Fruit fly (Drosophila melanogaster) whole organism, larva: ENCODE results near the gene mnd.

Source experiments
- noc ChIP-seq: fragments of 200-800 bp; sonication (Bioruptor generic); optimal IDR thresholded peaks from 3 replicates; lab custom pipeline; 2019; ENCODE audit warnings: missing biosample characterization, mild to moderate bottlenecking, missing genetic modification characterization, moderate library complexity

The mnd gene

dm6 chr3L:14967691-14968538 is 17.0 kb upstream of the mnd start:
- no peak for TF ChIP-seq noc

dm6 chr3L:14968553-14968952 is 16.3 kb upstream of the mnd start:
- no peak for TF ChIP-seq noc

dm6 chr3L:14969171-14969570 is 15.7 kb upstream of the mnd start, which contains the start of gene Tom:
TSS of gene Tom (plus strand) at chr3L:14969344.
- TF ChIP-seq noc = no peak

dm6 chr3L:14970213-14970612 is 14.7 kb upstream of the mnd start:
- no peak for TF ChIP-seq noc

- no peak for TF ChIP-seq noc
These were observed 12.8 kb upstream of the mnd start for dm6 chr3L:14971893-14972624.

- TF ChIP-seq noc = no peak
These were observed 12.2 kb upstream of the mnd start, which contains the start of gene Brd for dm6 chr3L:14972625-14973250. TSS of gene Brd (plus strand) at chr3L:14972667.

dm6 chr3L:14973251-14973625 is 11.7 kb upstream of the mnd start:
- no peak for TF ChIP-seq noc

- no peak for TF ChIP-seq noc
These were observed 10.4 kb upstream of the mnd start, which contains the start of gene Ocho for dm6 chr3L:14974513-14974912. TSS of gene Ocho (plus strand) at chr3L:14974848.

dm6 chr3L:14974952-14975351 is 9.9 kb upstream of the mnd start:
- TF ChIP-seq noc = no peak

dm6 chr3L:14976026-14976425 is 8.9 kb upstream of the mnd start:
- no peak for TF ChIP-seq noc

dm6 chr3L:14977536-14978495 is 7.1 kb upstream of the mnd start:
- TF ChIP-seq noc = no peak

dm6 chr3L:14978496-14978894 is 6.4 kb upstream of the mnd start:
- TF ChIP-seq noc = no peak

dm6 chr3L:14979332-14979731 is 5.6 kb upstream of the mnd start, which contains the start of gene CG3349:
TSS of gene CG3349 (plus strand) at chr3L:14979620.
- no peak for TF ChIP-seq noc

- no peak for TF ChIP-seq noc
These were observed 4.9 kb upstream of the mnd start for dm6 chr3L:14980038-14980437.

- TF ChIP-seq noc = no peak
These were observed 2.2 kb upstream of the mnd start, which contains the start of gene CG5114 for dm6 chr3L:14982675-14983084. TSS of gene CG5114 (plus strand) at chr3L:14982835.

- TF ChIP-seq noc = no peak
These were observed 1.5 kb downstream of the mnd start for dm6 chr3L:14986340-14986916.
